Fruit fly (Drosophila melanogaster): ENCODE measurements around the gene LManI.

Gene LManI

dm6 chr2L:10430802-10431476 is 26.1 kb downstream of the LManI start, which contains the start of the genes Bug22 and TfIIB (continued):
- TF ChIP-seq da (GFP tag; optimal IDR thresholded peaks at IDR 0.05) (no peak), bsh (GFP tag; optimal IDR thresholded peaks at IDR 0.05) (peak in 1 of 2 experiments; percentile 56), Oaz (GFP tag; IDR thresholded peaks at IDR 0.05) (peak; percentile 23; the same call in 1 of the 2 replicates), Dip3 (GFP tag; optimal IDR thresholded peaks at IDR 0.05) (peak; percentile 70), CG1647 (GFP tag; optimal IDR thresholded peaks at IDR 0.05) (peak; percentile 47), CG8765 (GFP tag; IDR thresholded peaks at IDR 0.05) (no peak), PHDP (tag; optimal IDR thresholded peaks at IDR 0.05) (peak; percentile 73), trem (tag; optimal IDR thresholded peaks at IDR 0.05) (peak; percentile 56), CG18262 (tag; optimal IDR thresholded peaks at IDR 0.05) (peak; percentile 72), YL-1 (GFP tag; optimal IDR thresholded peaks at IDR 0.05) (peak; percentile 34), CG1602 (GFP tag; optimal IDR thresholded peaks at IDR 0.05) (peak; percentile 71), MBD-R2 (GFP tag; IDR thresholded peaks at IDR 0.05) (peak; percentile 89), CG11504 (tag; optimal IDR thresholded peaks at IDR 0.05) (no peak), CG15601 (tag; optimal IDR thresholded peaks at IDR 0.05) (peak; percentile 61), CG4404 (GFP tag; IDR thresholded peaks at IDR 0.05) (no peak), Mad (GFP tag; optimal IDR thresholded peaks at IDR 0.05) (peak; percentile 71), Lim3 (GFP tag; IDR thresholded peaks at IDR 0.05) (no peak), Ada2b (GFP tag; IDR thresholded peaks at IDR 0.05) (peak; percentile 60), Aef1 (GFP tag; IDR thresholded peaks at IDR 0.05) (peak; percentile 66; the same call in 2 of the 3 replicates), pan (optimal IDR thresholded peaks at IDR 0.05) (no peak), pan (GFP tag; optimal IDR thresholded peaks at IDR 0.05 in 1 of 2, IDR thresholded peaks at IDR 0.05 in 1 of 2) (peak in 1 of 2 experiments; percentile 76), Hr3 (GFP tag; optimal IDR thresholded peaks at IDR 0.05) (peak; percentile 73), Atf3 (GFP tag; optimal IDR thresholded peaks at IDR 0.05) (peak; percentile 47), cas (GFP tag; IDR thresholded peaks at IDR 0.05) (no peak), Dll (GFP tag; IDR thresholded peaks at IDR 0.05; ENCODE audit: partially characterized antibody) (peak; percentile 55; the same call in 2 of the 4 replicates), pnt (GFP tag; optimal IDR thresholded peaks at IDR 0.05) (peak; percentile 43), ERR (GFP tag; optimal IDR thresholded peaks at IDR 0.05) (peak; percentile 35), CG30431 (GFP tag; optimal IDR thresholded peaks at IDR 0.05) (no peak), Ravus (GFP tag; IDR thresholded peaks at IDR 0.05) (peak; percentile 19; the same call in 1 of the 2 replicates), Atf6 (GFP tag; IDR thresholded peaks at IDR 0.05) (peak; percentile 61), Spps (tag; optimal IDR thresholded peaks at IDR 0.05) (peak; percentile 28), CHES-1-like (GFP tag; optimal IDR thresholded peaks at IDR 0.05) (peak; percentile 81), Mrtf (GFP tag; IDR thresholded peaks at IDR 0.05) (no peak; the same call in 2 of the 3 replicates), bab2 (GFP tag; optimal IDR thresholded peaks at IDR 0.05) (peak; percentile 66), CG11093 (GFP tag; IDR thresholded peaks at IDR 0.05) (peak; percentile 29; the same call in 1 of the 3 replicates), CG10654 (GFP tag; optimal IDR thresholded peaks at IDR 0.05) (peak; percentile 50), nerfin-2 (GFP tag; IDR thresholded peaks at IDR 0.05; ENCODE audit: partially characterized antibody) (no peak), Six4 (GFP tag; optimal IDR thresholded peaks at IDR 0.05) (peak; percentile 55), MTF-1 (GFP tag; optimal IDR thresholded peaks at IDR 0.05; ENCODE audit: borderline replicate concordance) (peak; percentile 19), CG7786 (GFP tag; optimal IDR thresholded peaks at IDR 0.05) (peak; percentile 66), onecut (GFP tag; IDR thresholded peaks at IDR 0.05) (peak; percentile 63), Side (GFP tag; optimal IDR thresholded peaks at IDR 0.05) (peak; percentile 37), lilli (GFP tag; optimal IDR thresholded peaks at IDR 0.05) (peak; percentile 86), CG9932 (GFP tag; IDR thresholded peaks at IDR 0.05) (peak; percentile 80), BtbVII (GFP tag; optimal IDR thresholded peaks at IDR 0.05) (peak; percentile 56), Bdp1 (GFP tag; optimal IDR thresholded peaks at IDR 0.05) (peak; percentile 27), CG8281 (tag; optimal IDR thresholded peaks at IDR 0.05) (no peak), psq (GFP tag; optimal IDR thresholded peaks at IDR 0.05) (peak; percentile 39), CG8924 (tag; optimal IDR thresholded peaks at IDR 0.05) (peak; percentile 83), CG15514 (GFP tag; optimal IDR thresholded peaks at IDR 0.05) (peak; percentile 71)

Measured in whole organism, embryonic.